Fruit fly (Drosophila melanogaster) whole organism: ENCODE measurements around the gene fd96Ca.

Experiments
- Dll ChIP-seq: fragments of >200 bp; optimal IDR thresholded peaks from 2 replicates; lab custom pipeline; 2017
- pan ChIP-seq: fragments of >200 bp; optimal IDR thresholded peaks from 2 replicates; lab custom pipeline; 2017

DNA sequence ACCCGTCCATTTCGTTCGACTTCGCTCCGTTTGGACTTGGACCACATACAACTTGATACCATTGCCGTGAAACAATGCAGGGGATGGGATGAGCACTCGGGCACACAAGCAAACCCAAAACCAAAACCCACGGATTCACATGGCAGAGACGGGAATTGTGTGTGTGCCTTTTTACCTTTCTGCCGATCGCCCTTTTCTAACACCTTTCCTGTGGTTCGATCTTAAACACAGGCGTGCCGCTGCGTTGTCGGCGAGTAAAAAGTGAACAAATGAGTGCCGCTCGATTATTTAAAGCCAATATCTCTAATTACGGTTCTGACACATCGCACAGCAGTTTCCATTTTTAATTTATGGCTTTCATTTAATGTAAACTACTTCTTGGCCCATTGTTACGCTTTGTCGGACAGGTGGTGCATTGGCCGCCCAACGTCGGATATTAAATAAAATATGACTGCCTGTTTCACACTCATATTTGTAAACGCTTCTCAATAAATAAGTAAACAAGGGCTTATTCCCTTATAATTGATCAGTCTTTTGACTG is 5.1 kb upstream of the fd96Ca start:
- TF ChIP-seq Dll (lab: Kevin White, UChicago), result no peak
- TF ChIP-seq pan, result no peak
